Worm (Caenorhabditis elegans): Measurements from ENCODE around the gene fbxb-112.

ce11 chrII:3477171-3477570, 13.7 kb upstream of the fbxb-112 start, which contains the start of gene fbxb-104:
- TF ChIP-seq F13C5.2 (tag; optimal IDR thresholded peaks at IDR 0.05) = no peak
- no peak for TF ChIP-seq ets-7 (tag; optimal IDR thresholded peaks at IDR 0.05)
- no peak for TF ChIP-seq ceh-13 (GFP tag; optimal IDR thresholded peaks at IDR 0.05)
- no peak for TF ChIP-seq aly-1 (tag; optimal IDR thresholded peaks at IDR 0.05)
- TF ChIP-seq flt-1 (GFP tag; IDR thresholded peaks at IDR 0.05) = no peak
- TF ChIP-seq hmbx-1 (tag; optimal IDR thresholded peaks at IDR 0.05) = no peak
- no peak for TF ChIP-seq tra-4 (tag; optimal IDR thresholded peaks at IDR 0.05)
- TF ChIP-seq hmg-4 (GFP tag; optimal IDR thresholded peaks at IDR 0.05) = no peak
- no peak for TF ChIP-seq ceh-36 (tag; optimal IDR thresholded peaks at IDR 0.05)
